Worm (Caenorhabditis elegans) whole organism, L4/young adult: ENCODE data around the gene F42A9.3.

Source experiments
- W03F9.2 ChIP-seq: fragments of 150-350 bp; optimal IDR thresholded peaks from 2 replicates; lab custom pipeline; 2014; ENCODE audit warnings: missing biosample characterization, missing genetic modification characterization
- dao-5 ChIP-seq: sonication (generic microtip); optimal IDR thresholded peaks from 2 replicates; lab custom pipeline; 2016; ENCODE audit warnings: missing genotype, missing genetic modification characterization, moderate library complexity, missing compliant biosample characterization
- him-1 ChIP-seq: sonication (generic microtip); optimal IDR thresholded peaks from 2 replicates; lab custom pipeline; 2016; ENCODE audit warnings: missing genotype, missing genetic modification reagents, missing genetic modification characterization, missing compliant biosample characterization

DNA sequence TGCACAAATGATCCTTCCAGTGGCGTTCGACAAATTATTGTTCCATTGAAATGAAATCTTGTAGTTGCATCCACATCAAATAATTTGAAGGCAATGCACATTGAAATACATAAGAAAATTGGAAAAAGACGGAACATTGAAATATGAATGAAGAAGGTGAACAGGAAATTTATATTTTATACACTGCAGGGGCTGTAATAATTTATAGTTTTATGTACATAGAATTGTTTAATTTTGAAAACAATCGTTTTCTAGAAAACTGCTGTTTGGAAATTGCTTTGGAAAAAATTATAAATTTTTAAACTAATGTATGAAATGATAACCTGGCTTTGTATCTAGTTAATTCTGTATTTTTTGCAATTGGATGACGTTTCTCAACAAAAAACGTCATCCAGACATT is 21.7 kb upstream of the F42A9.3 start, which contains the start of gene Y59H11AR.3:
- TF ChIP-seq him-1 (tag; lab: Kevin White, UChicago) = no peak
- TF ChIP-seq dao-5 (tag; lab: Kevin White, UChicago) = no peak
- TF ChIP-seq W03F9.2 (tag; lab: Kevin White, UChicago) = no peak
